Worm (Caenorhabditis elegans) whole organism, L1 larva: ENCODE measurements around the gene bre-2.

Experiments
- C34B4.2 ChIP-seq: sonication (generic microtip); optimal IDR thresholded peaks from 2 replicates; lab custom pipeline; 2017; ENCODE audit warnings: mild to moderate bottlenecking, missing genetic modification characterization, missing compliant biosample characterization
- F16B12.6 ChIP-seq: fragments of 150-350 bp; optimal IDR thresholded peaks from 2 replicates; lab custom pipeline; 2014; ENCODE audit warnings: missing biosample characterization, missing genetic modification characterization
- ceh-88 ChIP-seq: fragments of 200-800 bp; sonication (Bioruptor generic); IDR thresholded peaks from 2 replicates; pipeline ENCODE4 v1.3.6; 2022; ENCODE audit warnings: missing genetic modification characterization, missing compliant biosample characterization
- ceh-90 ChIP-seq: sonication (generic microtip); optimal IDR thresholded peaks from 2 replicates; lab custom pipeline; 2016; ENCODE audit warnings: missing genetic modification characterization, missing compliant biosample characterization
- ces-1 ChIP-seq: fragments of 150-350 bp; optimal IDR thresholded peaks from 2 replicates; lab custom pipeline; 2014; ENCODE audit warnings: missing biosample characterization, missing genetic modification reagents, missing genetic modification characterization
- dpl-1 ChIP-seq, 3 experiments: fragments of 150-350 bp in 2 of 3; sonication (generic microtip) in 1 of 3; optimal IDR thresholded peaks; 2 replicates each; lab custom pipeline; 2014 to 2017; ENCODE audit warnings: missing biosample characterization in 3 of 3, missing genetic modification characterization in 3 of 3, missing genetic modification reagents in 3 of 3
- elt-3 ChIP-seq, 6 experiments: fragments of 150-350 bp in 1 of 6; sonication (generic microtip); optimal IDR thresholded peaks; 2 replicates each; lab custom pipeline; 2017 to 2018; ENCODE audit warnings: missing biosample characterization in 6 of 6, missing genetic modification characterization in 6 of 6, inconsistent platforms in 1 of 6
- fkh-8 ChIP-seq: sonication (generic microtip); optimal IDR thresholded peaks from 2 replicates; lab custom pipeline; 2016; ENCODE audit warnings: mild to moderate bottlenecking, missing genetic modification characterization, missing compliant biosample characterization
- grh-1 ChIP-seq: fragments of 200-800 bp; sonication (Bioruptor generic); IDR thresholded peaks from 2 replicates; pipeline ENCODE4 v1.3.6; 2022; ENCODE audit warnings: missing genetic modification reagents, missing genetic modification characterization, missing compliant biosample characterization
- irx-1 ChIP-seq: sonication (generic microtip); optimal IDR thresholded peaks from 2 replicates; lab custom pipeline; 2016; ENCODE audit warnings: missing genetic modification characterization, missing compliant biosample characterization
- jun-1 ChIP-seq: fragments of 150-350 bp; optimal IDR thresholded peaks from 2 replicates; lab custom pipeline; 2014; ENCODE audit warnings: missing biosample characterization, missing genetic modification reagents, missing genetic modification characterization
- lin-15B ChIP-seq: fragments of 150-350 bp; sonication (generic microtip); optimal IDR thresholded peaks from 3 replicates; lab custom pipeline; 2014; ENCODE audit warnings: missing biosample characterization, missing genetic modification characterization
- lin-39 ChIP-seq: fragments of 150-350 bp; optimal IDR thresholded peaks from 2 replicates; lab custom pipeline; 2014; ENCODE audit warnings: missing biosample characterization, missing genetic modification reagents, missing genetic modification characterization
- mep-1 ChIP-seq: fragments of 150-350 bp; optimal IDR thresholded peaks from 2 replicates; lab custom pipeline; 2014; ENCODE audit warnings: missing biosample characterization, missing genetic modification characterization
- nhr-71 ChIP-seq: sonication (generic microtip); optimal IDR thresholded peaks from 2 replicates; lab custom pipeline; 2016; ENCODE audit warnings: mild to moderate bottlenecking, missing genetic modification characterization, moderate library complexity, missing compliant biosample characterization
- nhr-76 ChIP-seq: sonication (generic microtip); optimal IDR thresholded peaks from 2 replicates; lab custom pipeline; 2017; ENCODE audit warnings: missing biosample characterization, missing genetic modification characterization
- nhr-84 ChIP-seq: sonication (generic microtip); optimal IDR thresholded peaks from 2 replicates; lab custom pipeline; 2017; ENCODE audit warnings: missing biosample characterization, missing genetic modification characterization
- nhr-85 ChIP-seq: sonication (generic microtip); peaks from one replicate; lab custom pipeline; 2016; ENCODE audit warnings: missing genetic modification characterization, inconsistent platforms, missing compliant biosample characterization
- pax-3 ChIP-seq: fragments of 200-800 bp; sonication (Bioruptor generic); optimal IDR thresholded peaks from 2 replicates; lab custom pipeline; 2018; ENCODE audit warnings: mild to moderate bottlenecking, missing genetic modification characterization, moderate library complexity, missing compliant biosample characterization
- rnt-1 ChIP-seq: sonication (generic microtip); optimal IDR thresholded peaks from 2 replicates; lab custom pipeline; 2016; ENCODE audit warnings: mild to moderate bottlenecking, missing genetic modification characterization, moderate library complexity, missing compliant biosample characterization
- sup-37 ChIP-seq: fragments of 200-800 bp; sonication (Bioruptor generic); optimal IDR thresholded peaks from 2 replicates; lab custom pipeline; 2018; ENCODE audit warnings: mild to moderate bottlenecking, missing genetic modification characterization, missing compliant biosample characterization
- swsn-7 ChIP-seq: sonication (generic microtip); optimal IDR thresholded peaks from 2 replicates; lab custom pipeline; 2016; ENCODE audit warnings: missing genetic modification characterization, missing compliant biosample characterization
- tbx-2 ChIP-seq: sonication (generic microtip); optimal IDR thresholded peaks from 2 replicates; lab custom pipeline; 2016; ENCODE audit warnings: missing genetic modification characterization, missing compliant biosample characterization
- unc-130 ChIP-seq: fragments of 150-350 bp; optimal IDR thresholded peaks from 2 replicates; lab custom pipeline; 2017; ENCODE audit warnings: missing biosample characterization, missing genetic modification characterization, inconsistent platforms
- unc-30 ChIP-seq: sonication (generic microtip); optimal IDR thresholded peaks from 2 replicates; lab custom pipeline; 2017; ENCODE audit warnings: missing biosample characterization, missing genetic modification characterization
- xbp-1 ChIP-seq: sonication (generic microtip); optimal IDR thresholded peaks from 2 replicates; lab custom pipeline; 2016; ENCODE audit warnings: missing genetic modification characterization, missing compliant biosample characterization
- zag-1 ChIP-seq: fragments of 150-350 bp; optimal IDR thresholded peaks from 2 replicates; lab custom pipeline; 2014; ENCODE audit warnings: missing biosample characterization, missing genetic modification characterization
- zip-4 ChIP-seq: fragments of 200-800 bp; sonication (Bioruptor generic); optimal IDR thresholded peaks from 2 replicates; lab custom pipeline; 2018; ENCODE audit warnings: mild to moderate bottlenecking, missing genetic modification characterization, moderate library complexity, missing compliant biosample characterization

bre-2 gene

DNA sequence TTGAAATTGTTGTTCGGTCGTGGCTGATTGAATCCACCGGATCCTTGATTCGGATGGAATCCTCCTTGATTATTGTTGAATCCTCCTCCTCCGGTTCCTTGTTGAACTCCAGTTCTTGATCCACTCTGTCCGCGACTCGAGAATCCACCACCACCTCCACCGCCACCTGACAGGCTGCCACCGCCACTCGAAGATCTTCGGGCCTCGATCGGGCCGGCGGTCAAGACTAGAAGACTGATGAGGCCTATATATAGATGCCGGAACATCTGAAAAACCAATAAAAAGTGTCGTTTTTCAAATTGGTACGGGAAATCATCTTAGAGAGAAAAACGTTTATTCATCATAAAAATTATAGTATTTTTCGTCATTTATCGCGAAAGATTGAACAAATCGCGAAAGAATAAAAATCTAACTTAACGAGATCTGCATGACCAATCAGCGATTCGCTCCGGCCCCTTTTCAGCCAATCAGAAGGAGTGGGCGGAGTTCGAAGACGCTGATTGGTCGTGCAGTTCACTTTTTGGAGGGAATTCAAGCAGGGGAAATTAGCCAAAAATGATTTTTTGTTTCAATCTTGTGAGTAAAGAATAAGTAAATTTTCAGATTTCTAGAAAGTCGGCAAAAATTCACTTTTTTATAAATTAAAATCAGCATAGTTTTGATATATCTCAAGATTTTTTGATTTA lies 40.1 kb downstream of the bre-2 start, which contains the start of gene pqn-83:
pqn-83 (minus strand) TSS at position 272 of the 686 bp plus-strand sequence.
- TF ChIP-seq sup-37 (GFP tag; lab: Kevin White, UChicago) (no peak), jun-1 (tag; lab: Kevin White, UChicago) (no peak), mep-1 (tag; lab: Kevin White, UChicago) (no peak), xbp-1 (tag; lab: Kevin White, UChicago) (no peak), tbx-2 (no peak), unc-130 (no peak), pax-3 (tag; lab: Kevin White, UChicago) (no peak), nhr-71 (no peak), elt-3 (tag; optimal IDR thresholded peaks at IDR 0.05; lab: Kevin White, UChicago) (no peak)

DNA sequence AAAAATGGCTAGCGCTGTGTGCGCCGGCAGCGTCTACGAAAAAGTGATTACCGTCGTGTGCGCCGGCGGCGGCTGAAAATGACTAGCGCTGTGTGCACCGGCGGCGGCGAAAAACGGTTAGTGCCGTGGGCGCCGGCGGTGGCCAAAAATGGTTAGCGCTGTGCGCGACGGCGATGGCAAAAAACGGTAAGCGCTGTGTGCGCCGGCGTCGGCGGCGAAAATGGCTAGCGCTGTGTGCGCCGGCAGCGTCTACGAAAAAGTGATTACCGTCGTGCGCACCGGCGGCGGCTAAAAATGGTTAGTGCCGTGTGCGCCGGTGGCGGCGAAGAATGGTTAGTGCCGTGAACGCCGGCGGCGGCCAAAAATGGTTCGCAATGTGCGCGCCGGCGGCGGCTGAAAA lies 47.1 kb downstream of the bre-2 start:
- TF ChIP-seq irx-1 (no peak), nhr-84 (tag; lab: Kevin White, UChicago) (no peak), zag-1 (tag; lab: Kevin White, UChicago) (no peak), lin-15B (tag; lab: Kevin White, UChicago) (no peak), rnt-1 (tag; lab: Kevin White, UChicago) (no peak), nhr-85 (no peak), ceh-88 (GFP tag; lab: Robert Waterston, UW) (no peak), fkh-8 (no peak), ceh-90 (tag; lab: Kevin White, UChicago) (no peak), grh-1 (GFP tag; lab: Robert Waterston, UW) (no peak), F16B12.6 (tag; lab: Kevin White, UChicago) (no peak), lin-39 (tag; lab: Kevin White, UChicago) (no peak), jun-1 (tag; lab: Kevin White, UChicago) (no peak), nhr-76 (tag; lab: Kevin White, UChicago) (no peak), ces-1 (GFP tag; lab: Kevin White, UChicago) (no peak), C34B4.2 (tag; lab: Kevin White, UChicago) (no peak), unc-30 (tag; lab: Kevin White, UChicago) (no peak), mep-1 (tag; lab: Kevin White, UChicago) (no peak)
- TF ChIP-seq, all 84 proteins: peak for 0

DNA sequence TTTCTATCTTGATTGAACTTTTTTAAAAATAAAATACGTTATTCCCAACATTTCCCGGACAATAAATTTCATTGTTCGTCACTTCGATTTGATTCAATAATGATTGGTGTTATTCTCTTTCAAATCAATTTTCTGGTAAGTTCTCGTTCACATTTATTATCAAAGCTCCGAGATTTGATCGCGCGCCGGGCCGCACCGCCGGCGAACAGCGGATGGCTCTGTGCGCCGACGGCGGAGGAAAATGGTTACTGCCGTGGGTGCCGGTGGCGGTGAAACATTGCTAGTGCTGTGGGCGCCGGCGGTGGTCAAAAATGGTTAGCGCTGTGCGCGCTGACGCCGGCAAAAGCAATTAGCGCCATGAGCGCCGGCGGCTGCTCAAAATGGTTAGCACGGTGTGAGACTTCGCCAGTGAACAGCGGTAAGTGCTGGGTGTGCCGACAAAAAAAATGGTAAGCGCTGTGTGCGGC lies 48.3 kb downstream of the bre-2 start, which contains the start of gene Y39E4B.13:
Y39E4B.13 (plus strand) TSS at position 51 of the 467 bp plus-strand sequence.
- TF ChIP-seq zip-4 (GFP tag; lab: Kevin White, UChicago) = no peak
- no peak for TF ChIP-seq swsn-7 (tag; lab: Kevin White, UChicago)

DNA sequence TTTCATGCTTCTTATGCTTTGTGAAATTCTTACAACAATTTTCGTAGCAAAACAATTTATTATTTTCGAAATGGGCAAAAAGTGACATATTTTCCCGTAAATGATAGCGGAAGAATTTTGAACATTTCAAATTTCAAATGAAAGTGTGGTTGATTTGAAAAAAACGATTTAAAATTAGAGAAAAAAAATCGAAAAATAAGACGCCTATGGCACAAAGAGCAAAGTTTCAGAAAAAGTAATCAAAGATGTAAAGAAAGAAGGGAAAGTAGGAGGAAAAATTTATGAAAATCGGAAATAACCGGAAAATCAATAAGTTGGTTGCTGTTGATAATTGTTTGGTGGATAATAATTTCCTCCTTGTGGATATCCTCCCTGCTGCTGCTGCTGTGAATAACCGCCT lies 52.0 kb downstream of the bre-2 start:
- TF ChIP-seq irx-1 (no peak), dpl-1 (GFP tag; optimal IDR thresholded peaks at IDR 0.05; lab: Kevin White, UChicago) (no peak)
